Fruit fly (Drosophila melanogaster): Measurements from ENCODE around the gene CG31156.

The CG31156 gene

dm6 chr3R:22625514-22626333 is 12.3 kb upstream of the CG31156 start (continued):
- no peak for TF ChIP-seq Mrtf (GFP tag; IDR thresholded peaks at IDR 0.05)
- no peak for TF ChIP-seq lbe (GFP tag; optimal IDR thresholded peaks at IDR 0.05)
- TF ChIP-seq Bgb (GFP tag; IDR thresholded peaks at IDR 0.05; ENCODE audit: partially characterized antibody) = 0 out of 2 replicates have a peak, but pooled peaks have one; percentile 4
- peak; percentile 13 for TF ChIP-seq Max (GFP tag; optimal IDR thresholded peaks at IDR 0.05)
- TF ChIP-seq CG4404 (GFP tag; IDR thresholded peaks at IDR 0.05) = no peak
- no peak for TF ChIP-seq hkb (optimal IDR thresholded peaks at IDR 0.05)
- TF ChIP-seq hkb (GFP tag; IDR thresholded peaks at IDR 0.05) = no peak
- TF ChIP-seq PHDP (tag; optimal IDR thresholded peaks at IDR 0.05) = peak; percentile 46
- TF ChIP-seq Jarid2 (GFP tag; optimal IDR thresholded peaks at IDR 0.05) = no peak
- peak; percentile 73 for TF ChIP-seq CG2678 (tag; optimal IDR thresholded peaks at IDR 0.05)
- no peak for TF ChIP-seq NFAT (GFP tag; IDR thresholded peaks at IDR 0.05)
- peak; percentile 56 for TF ChIP-seq tio (GFP tag; optimal IDR thresholded peaks at IDR 0.05)
- TF ChIP-seq CG16779 (GFP tag; IDR thresholded peaks at IDR 0.05) = no peak
- no peak for TF ChIP-seq E2f2 (GFP tag; IDR thresholded peaks at IDR 0.05)
- TF ChIP-seq CG6254 (GFP tag; optimal IDR thresholded peaks at IDR 0.05) = peak; percentile 64
- no peak for TF ChIP-seq CG12071 (GFP tag; optimal IDR thresholded peaks at IDR 0.05)
- TF ChIP-seq Hmr (GFP tag; optimal IDR thresholded peaks at IDR 0.05) = peak; percentile 58
- TF ChIP-seq Hr78 (GFP tag; optimal IDR thresholded peaks at IDR 0.05) = peak in 1 of 2 experiments; percentile 11
- no peak for TF ChIP-seq CG2202 (tag; optimal IDR thresholded peaks at IDR 0.05)
- TF ChIP-seq Ssrp (tag; optimal IDR thresholded peaks at IDR 0.05) = peak; percentile 47
- TF ChIP-seq CG2875 (GFP tag; optimal IDR thresholded peaks at IDR 0.05) = peak; percentile 64
- TF ChIP-seq gfzf (GFP tag; optimal IDR thresholded peaks at IDR 0.05) = no peak
- no peak for TF ChIP-seq Optix (GFP tag; IDR thresholded peaks at IDR 0.05)
- no peak for TF ChIP-seq bigmax (GFP tag; optimal IDR thresholded peaks at IDR 0.05)
- TF ChIP-seq Hr51 (GFP tag; optimal IDR thresholded peaks at IDR 0.05) = peak in 1 of 2 experiments; percentile 47
- no peak for TF ChIP-seq B-H2 (GFP tag; optimal IDR thresholded peaks at IDR 0.05)
- TF ChIP-seq Xrp1 (GFP tag; IDR thresholded peaks at IDR 0.05) = no peak
- peak; percentile 77 for TF ChIP-seq gem (tag; optimal IDR thresholded peaks at IDR 0.05)
- TF ChIP-seq az2 (GFP tag; optimal IDR thresholded peaks at IDR 0.05) = peak; percentile 58
- TF ChIP-seq Ravus (GFP tag; IDR thresholded peaks at IDR 0.05) = no peak
- peak; percentile 37; the same call in 1 of the 2 replicates for TF ChIP-seq CG32767 (GFP tag; IDR thresholded peaks at IDR 0.05)
- no peak for TF ChIP-seq CG30431 (GFP tag; optimal IDR thresholded peaks at IDR 0.05)
- TF ChIP-seq ato (GFP tag; IDR thresholded peaks at IDR 0.05; ENCODE audit: partially characterized antibody) = no peak
- no peak for TF ChIP-seq CG4854 (GFP tag; optimal IDR thresholded peaks at IDR 0.05)
- no peak for TF ChIP-seq Deaf1 (tag; optimal IDR thresholded peaks at IDR 0.05)
- TF ChIP-seq fu2 (GFP tag; optimal IDR thresholded peaks at IDR 0.05) = no peak
- TF ChIP-seq fd102C (GFP tag; optimal IDR thresholded peaks at IDR 0.05) = no peak
- TF ChIP-seq lola (GFP tag; optimal IDR thresholded peaks at IDR 0.05) = peak in 1 of 3 experiments; percentile 72
- TF ChIP-seq Sry-δ (GFP tag; optimal IDR thresholded peaks at IDR 0.05) = no peak
- no peak for TF ChIP-seq fd64A (GFP tag; optimal IDR thresholded peaks at IDR 0.05)
- TF ChIP-seq sug (tag; optimal IDR thresholded peaks at IDR 0.05) = no peak
- TF ChIP-seq CG13287 (GFP tag; IDR thresholded peaks at IDR 0.05; ENCODE audit: partially characterized antibody) = no peak
- peak; percentile 17 for TF ChIP-seq CG12104 (GFP tag; optimal IDR thresholded peaks at IDR 0.05)
- no peak for TF ChIP-seq CG7271 (tag; optimal IDR thresholded peaks at IDR 0.05)
- no peak for TF ChIP-seq CG33213 (GFP tag; optimal IDR thresholded peaks at IDR 0.05)
- TF ChIP-seq ara (GFP tag; IDR thresholded peaks at IDR 0.05) = no peak
- no peak for TF ChIP-seq CkIIα-i1 (GFP tag; IDR thresholded peaks at IDR 0.05)
- no peak for TF ChIP-seq CG8478 (optimal IDR thresholded peaks at IDR 0.05)
- TF ChIP-seq CG17912 (GFP tag; optimal IDR thresholded peaks at IDR 0.05) = no peak
